Worm (Caenorhabditis elegans): Measurements from ENCODE around the gene bath-19.

- TF ChIP-seq unc-120 (tag; optimal IDR thresholded peaks at IDR 0.05; ENCODE audit: poor library complexity, severe bottlenecking) (no peak), nhr-28 (tag; optimal IDR thresholded peaks at IDR 0.05) (no peak), lsy-2 (tag; optimal IDR thresholded peaks at IDR 0.05) (no peak), tbx-8 (GFP tag; optimal IDR thresholded peaks at IDR 0.05) (no peak), unc-39 (tag; optimal IDR thresholded peaks at IDR 0.05) (no peak), nhr-237 (tag; optimal IDR thresholded peaks at IDR 0.05) (no peak), unc-62 (GFP tag; optimal IDR thresholded peaks at IDR 0.05) (no peak)
These were observed 12.7 kb downstream of the bath-19 start, which contains the start of gene bath-21 for ce11 chrII:2026525-2026924.
